Fruit fly (Drosophila melanogaster): ENCODE measurements around the gene CG9098.

Gene CG9098

DNA sequence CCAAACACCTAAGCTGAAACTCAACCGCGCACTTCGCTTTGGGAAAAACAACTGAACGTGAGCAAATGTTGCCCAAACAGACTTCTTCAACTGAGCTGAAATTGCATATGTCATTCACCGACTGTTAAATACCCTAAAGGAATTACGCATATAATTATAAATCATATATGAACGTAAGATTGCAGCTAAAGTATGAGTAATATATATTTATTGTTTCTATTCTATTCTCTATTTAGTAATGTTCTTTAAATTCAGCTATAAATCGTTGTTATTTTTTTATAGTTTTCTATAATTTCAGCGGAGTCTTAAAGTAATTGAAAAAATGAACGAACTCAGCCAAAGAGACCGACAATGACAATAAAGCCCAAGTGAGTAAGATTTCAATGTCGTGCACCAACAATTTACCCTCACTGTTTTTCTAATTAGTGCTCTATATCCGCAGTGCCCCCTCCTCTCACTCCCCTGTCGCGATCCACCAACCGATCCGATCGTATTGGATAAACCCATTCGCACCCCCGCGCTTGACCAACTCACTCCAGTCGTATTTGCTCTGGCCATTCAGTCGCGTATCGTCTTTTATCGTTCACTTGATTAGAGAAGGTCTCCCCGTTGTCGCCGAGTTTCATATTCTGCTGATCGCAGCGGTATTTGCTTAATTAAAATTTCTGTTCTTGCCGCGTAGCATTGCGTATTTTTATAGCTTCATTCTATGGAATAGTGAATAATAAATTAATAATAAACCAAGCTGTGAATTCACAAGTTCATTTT, at the start of gene CG9098:
Gene CG9098, minus strand, starts transcription at position 36 of the 768 bp plus-strand sequence.
- TF ChIP-seq tj (GFP tag; optimal IDR thresholded peaks at IDR 0.05), result peak; percentile 91
- TF ChIP-seq cic (GFP tag; optimal IDR thresholded peaks at IDR 0.05), result no peak
- no peak for TF ChIP-seq CG1620 (GFP tag; optimal IDR thresholded peaks at IDR 0.05)
- TF ChIP-seq pad (GFP tag; optimal IDR thresholded peaks at IDR 0.05), result no peak
- TF ChIP-seq Clk (GFP tag; optimal IDR thresholded peaks at IDR 0.05), result no peak
- TF ChIP-seq bab1 (GFP tag; optimal IDR thresholded peaks at IDR 0.05), result peak; percentile 57
- TF ChIP-seq Crg-1 (GFP tag; optimal IDR thresholded peaks at IDR 0.05), result no peak
- no peak for TF ChIP-seq CG11617 (GFP tag; optimal IDR thresholded peaks at IDR 0.05)
- TF ChIP-seq CG33017 (tag; optimal IDR thresholded peaks at IDR 0.05), result no peak
- no peak for TF ChIP-seq Hr96 (GFP tag; optimal IDR thresholded peaks at IDR 0.05)

DNA sequence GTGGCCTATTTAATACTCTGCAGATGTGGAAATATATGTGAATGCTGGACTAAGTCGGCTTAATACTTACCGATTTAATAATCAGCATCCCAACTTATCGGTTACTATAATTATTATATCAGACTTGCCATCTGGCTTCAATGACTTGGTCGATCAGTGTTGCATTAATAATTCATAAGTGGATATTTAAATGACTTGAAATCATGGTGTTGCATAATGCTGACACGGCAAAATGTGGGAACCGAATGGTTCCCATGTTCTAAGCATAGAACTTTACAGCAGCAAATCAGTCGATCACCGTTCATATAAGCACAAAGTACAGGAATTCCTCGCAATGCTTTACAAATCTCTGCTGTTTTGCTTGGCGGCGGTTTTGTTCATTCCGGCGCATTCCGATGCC, 48.1 kb upstream of the CG9098 start, which contains the start of gene CG34180:
Gene CG34180, plus strand, starts transcription at position 301 of the 400 bp plus-strand sequence.
- TF ChIP-seq CG11617 (GFP tag; optimal IDR thresholded peaks at IDR 0.05), result no peak
- TF ChIP-seq CG7045 (GFP tag; optimal IDR thresholded peaks at IDR 0.05), result no peak
- TF ChIP-seq toe (GFP tag; optimal IDR thresholded peaks at IDR 0.05), result no peak
- no peak for TF ChIP-seq CG7101 (tag; optimal IDR thresholded peaks at IDR 0.05)
- no peak for TF ChIP-seq CG12768 (GFP tag; optimal IDR thresholded peaks at IDR 0.05)
- no peak for TF ChIP-seq cnc (optimal IDR thresholded peaks at IDR 0.05)
- no peak for TF ChIP-seq Mnt (GFP tag; optimal IDR thresholded peaks at IDR 0.05)
- no peak for TF ChIP-seq CG14711 (tag; optimal IDR thresholded peaks at IDR 0.05)
- no peak for TF ChIP-seq CG5204 (GFP tag; optimal IDR thresholded peaks at IDR 0.05)
- TF ChIP-seq ovo (GFP tag; optimal IDR thresholded peaks at IDR 0.05), result no peak
- no peak for TF ChIP-seq Crg-1 (GFP tag; optimal IDR thresholded peaks at IDR 0.05)
- no peak for TF ChIP-seq Clk (GFP tag; optimal IDR thresholded peaks at IDR 0.05)

DNA sequence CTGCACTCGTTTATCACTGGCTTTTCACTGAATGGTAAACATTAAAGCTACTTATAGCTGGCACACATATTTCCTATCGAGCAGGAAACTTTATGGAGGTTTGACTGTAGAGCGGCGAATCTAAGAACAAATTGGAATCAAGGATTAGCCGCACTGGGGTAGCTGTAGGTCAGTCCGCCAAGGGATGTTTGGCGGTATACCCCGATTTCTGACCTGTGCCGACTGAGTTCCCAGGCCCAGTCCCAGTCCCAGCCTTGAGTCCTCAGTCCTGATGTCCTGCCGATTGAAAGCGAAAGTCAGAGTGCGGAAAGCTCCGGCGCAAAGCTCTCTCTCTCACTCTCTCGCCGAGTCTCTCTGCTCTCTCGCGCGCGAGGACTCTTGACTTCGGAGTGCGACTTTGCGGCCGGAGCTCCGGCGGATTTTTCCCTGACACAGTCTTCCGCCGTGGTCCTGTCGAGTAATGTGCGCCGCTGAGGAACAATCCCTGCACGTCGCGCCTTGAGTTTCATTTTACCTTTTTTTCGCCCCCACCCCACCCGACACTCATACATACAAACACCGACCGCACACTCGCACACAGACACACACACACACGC, 41.8 kb upstream of the CG9098 start, which contains the start of gene CG13995:
Gene CG13995, plus strand, starts transcription at position 429 of the 596 bp plus-strand sequence.
- TF ChIP-seq pad (GFP tag; optimal IDR thresholded peaks at IDR 0.05), result no peak
- no peak for TF ChIP-seq CG11617 (GFP tag; optimal IDR thresholded peaks at IDR 0.05)
- TF ChIP-seq Crg-1 (GFP tag; optimal IDR thresholded peaks at IDR 0.05), result no peak
- TF ChIP-seq Hr96 (GFP tag; optimal IDR thresholded peaks at IDR 0.05), result no peak
- TF ChIP-seq CG1620 (GFP tag; optimal IDR thresholded peaks at IDR 0.05), result no peak
- TF ChIP-seq CG7101 (tag; optimal IDR thresholded peaks at IDR 0.05), result no peak

DNA sequence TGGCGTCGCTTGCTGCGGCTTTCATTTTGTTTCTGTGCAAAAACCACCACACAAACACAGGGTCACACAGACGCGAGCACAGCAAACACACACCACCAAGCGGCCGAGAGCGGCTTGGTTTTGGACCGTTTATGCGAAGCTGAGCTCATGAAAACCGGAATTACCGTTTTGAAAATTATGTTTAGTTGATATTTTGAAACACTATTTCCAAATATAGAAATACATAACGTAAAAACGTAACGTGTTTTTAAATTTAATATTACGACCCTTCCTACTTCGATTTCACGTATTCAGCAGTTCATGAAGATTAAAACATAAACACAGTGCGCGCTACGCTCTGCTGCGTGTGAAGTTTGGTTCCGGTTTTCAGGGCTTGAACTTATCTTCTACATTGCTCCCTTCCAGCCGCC, 39.1 kb upstream of the CG9098 start:
- TF ChIP-seq CG1620 (GFP tag; optimal IDR thresholded peaks at IDR 0.05) (peak; percentile 57), CG14711 (tag; optimal IDR thresholded peaks at IDR 0.05) (peak; percentile 88), toe (GFP tag; optimal IDR thresholded peaks at IDR 0.05) (peak; percentile 90), cic (GFP tag; optimal IDR thresholded peaks at IDR 0.05) (peak; percentile 60), kay (GFP tag; ENCODE audit: borderline replicate concordance) (no peak), Clk (GFP tag; optimal IDR thresholded peaks at IDR 0.05) (peak; percentile 47), CG7045 (GFP tag; optimal IDR thresholded peaks at IDR 0.05) (peak; percentile 94), CG7101 (tag; optimal IDR thresholded peaks at IDR 0.05) (peak; percentile 94), CG33017 (tag; optimal IDR thresholded peaks at IDR 0.05) (peak; percentile 96), CG11617 (GFP tag; optimal IDR thresholded peaks at IDR 0.05) (peak; percentile 94), Crg-1 (GFP tag; optimal IDR thresholded peaks at IDR 0.05) (peak; percentile 34), CG5204 (GFP tag; optimal IDR thresholded peaks at IDR 0.05) (no peak), pad (GFP tag; optimal IDR thresholded peaks at IDR 0.05) (peak; percentile 59), tj (GFP tag; optimal IDR thresholded peaks at IDR 0.05) (peak; percentile 71), Mnt (GFP tag; optimal IDR thresholded peaks at IDR 0.05) (peak; percentile 66), bab1 (GFP tag; optimal IDR thresholded peaks at IDR 0.05) (peak; percentile 95), CG12768 (GFP tag; optimal IDR thresholded peaks at IDR 0.05) (peak; percentile 90), cnc (optimal IDR thresholded peaks at IDR 0.05) (no peak), ovo (GFP tag; optimal IDR thresholded peaks at IDR 0.05) (peak; percentile 3), Hr96 (GFP tag; optimal IDR thresholded peaks at IDR 0.05) (peak; percentile 95)

DNA sequence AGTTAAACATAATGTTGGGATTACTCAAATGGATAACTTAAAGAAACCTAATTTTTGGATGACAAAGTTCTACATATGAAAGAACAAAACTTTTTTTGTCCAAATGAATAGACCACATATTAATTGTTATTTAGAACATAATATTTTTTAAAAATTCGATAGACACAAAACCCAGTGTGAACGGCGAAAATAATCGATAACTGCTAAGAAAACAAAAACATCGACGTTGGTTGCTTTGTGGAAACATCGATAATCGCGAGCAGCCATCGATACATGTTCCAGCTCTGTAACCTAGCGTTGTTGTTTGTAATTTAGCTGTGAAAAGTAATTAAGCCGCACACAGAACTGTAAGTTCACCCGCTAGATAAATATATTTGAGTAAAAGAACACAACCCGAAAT, 38.4 kb upstream of the CG9098 start, which contains the start of gene CG9135:
Gene CG9135, plus strand, starts transcription at position 226 of the 400 bp plus-strand sequence.
- TF ChIP-seq pad (GFP tag; optimal IDR thresholded peaks at IDR 0.05), result no peak
- TF ChIP-seq bab1 (GFP tag; optimal IDR thresholded peaks at IDR 0.05), result peak; percentile 24

DNA sequence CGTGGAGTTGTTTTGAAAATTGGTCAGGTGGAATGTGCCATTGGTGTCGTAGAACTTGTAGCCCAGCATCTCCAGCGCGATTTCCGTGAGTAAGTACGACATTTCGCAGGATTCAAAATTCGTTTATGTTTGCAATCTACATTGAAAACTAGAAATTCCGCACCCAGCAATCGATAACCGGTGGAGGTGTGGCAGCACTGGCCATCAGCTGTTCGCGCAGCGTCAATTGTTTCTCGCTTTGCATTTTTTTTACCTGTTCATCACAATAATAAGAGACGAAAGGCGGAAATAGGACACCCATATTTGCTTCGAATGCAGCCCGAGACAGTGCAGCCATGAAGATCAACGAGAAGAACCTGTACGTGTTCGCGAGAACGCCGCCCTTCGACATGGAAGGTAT, 36.4 kb upstream of the CG9098 start, which contains the start of the genes CG34179 and slmo:
Gene CG34179, minus strand, starts transcription at position 165 of the 400 bp plus-strand sequence.
Gene slmo, minus strand, starts transcription at position 165 of the 400 bp plus-strand sequence.
- TF ChIP-seq tj (GFP tag; optimal IDR thresholded peaks at IDR 0.05), result peak; percentile 84
- no peak for TF ChIP-seq CG7045 (GFP tag; optimal IDR thresholded peaks at IDR 0.05)

Data from whole organism, adult.